Fruit fly (Drosophila melanogaster): Measurements from ENCODE around the gene CG5080.

- TF ChIP-seq CTCF (optimal IDR thresholded peaks at IDR 0.05): no peak
- TF ChIP-seq CG8478 (optimal IDR thresholded peaks at IDR 0.05): no peak
These were observed 2.6 kb upstream of the CG5080 start, which contains the start of gene CG14341 for dm6 chr2L:1166326-1166725.
